Fruit fly (Drosophila melanogaster): ENCODE data around the gene CG9705.

Gene CG9705

dm6 chr3L:16779704-16780173 is at the start of gene CG9705, which contains the start of gene mus302 (continued):
- no peak for TF ChIP-seq BtbVII (GFP tag; optimal IDR thresholded peaks at IDR 0.05)
- TF ChIP-seq bbx (GFP tag; IDR thresholded peaks at IDR 0.05; ENCODE audit: partially characterized antibody): no peak; the same call in 1 of the 2 replicates
- TF ChIP-seq rib (GFP tag; IDR thresholded peaks at IDR 0.05): no peak
- TF ChIP-seq D (optimal IDR thresholded peaks at IDR 0.05): no peak
- TF ChIP-seq D (GFP tag; optimal IDR thresholded peaks at IDR 0.05): no peak
- peak; percentile 26 for TF ChIP-seq zfh2 (GFP tag; optimal IDR thresholded peaks at IDR 0.05)
- peak; percentile 26 for TF ChIP-seq lbe (GFP tag; optimal IDR thresholded peaks at IDR 0.05)
- TF ChIP-seq pb (GFP tag; optimal IDR thresholded peaks at IDR 0.05): no peak
- no peak for TF ChIP-seq wor (GFP tag; IDR thresholded peaks at IDR 0.05)
- no peak for TF ChIP-seq Kr (GFP tag; optimal IDR thresholded peaks at IDR 0.05)
- no peak; the same call in none of the 2 replicates for TF ChIP-seq Bgb (GFP tag; IDR thresholded peaks at IDR 0.05; ENCODE audit: partially characterized antibody)
- no peak for TF ChIP-seq CG8089 (GFP tag; optimal IDR thresholded peaks at IDR 0.05)
- TF ChIP-seq Opbp (GFP tag; IDR thresholded peaks at IDR 0.05; ENCODE audit: partially characterized antibody): peak; percentile 7; the same call in 2 of the 3 replicates
- no peak for TF ChIP-seq Fer1 (GFP tag; optimal IDR thresholded peaks at IDR 0.05)
- peak; percentile 48 for TF ChIP-seq az2 (GFP tag; optimal IDR thresholded peaks at IDR 0.05)
- 0 out of 2 replicates have a peak, but pooled peaks have one; percentile 15 for TF ChIP-seq CG7372 (GFP tag; IDR thresholded peaks at IDR 0.05)
- peak; percentile 12 for TF ChIP-seq CG10543 (GFP tag; optimal IDR thresholded peaks at IDR 0.05)
- 0 out of 2 replicates have a peak, but pooled peaks have one; percentile 27 for TF ChIP-seq CG14014 (GFP tag; IDR thresholded peaks at IDR 0.05)
- TF ChIP-seq HHEX (GFP tag; optimal IDR thresholded peaks at IDR 0.05): no peak
- peak; percentile 46 for TF ChIP-seq Hsf (GFP tag; optimal IDR thresholded peaks at IDR 0.05)
- TF ChIP-seq ham (GFP tag; IDR thresholded peaks at IDR 0.05): no peak
- peak; percentile 69 for TF ChIP-seq CG2678 (tag; optimal IDR thresholded peaks at IDR 0.05)
- no peak for TF ChIP-seq chinmo (GFP tag; IDR thresholded peaks at IDR 0.05; ENCODE audit: partially characterized antibody)
- peak; percentile 87 for TF ChIP-seq row (GFP tag; IDR thresholded peaks at IDR 0.05)
- TF ChIP-seq CG6683 (GFP tag; optimal IDR thresholded peaks at IDR 0.05): no peak
- TF ChIP-seq CG30431 (GFP tag; optimal IDR thresholded peaks at IDR 0.05): no peak
- no peak for TF ChIP-seq run (tag; optimal IDR thresholded peaks at IDR 0.05)
- TF ChIP-seq Dll (GFP tag; IDR thresholded peaks at IDR 0.05; ENCODE audit: partially characterized antibody): peak; percentile 84
- no peak for TF ChIP-seq CG10431 (GFP tag; optimal IDR thresholded peaks at IDR 0.05)
- no peak for TF ChIP-seq CG17328 (GFP tag; IDR thresholded peaks at IDR 0.05)
- TF ChIP-seq CG8765 (GFP tag; IDR thresholded peaks at IDR 0.05): no peak
- peak; percentile 73 for TF ChIP-seq CG9932 (GFP tag; IDR thresholded peaks at IDR 0.05)
- TF ChIP-seq CG10267 (tag; optimal IDR thresholded peaks at IDR 0.05): peak; percentile 69
- TF ChIP-seq CG6791 (GFP tag; IDR thresholded peaks at IDR 0.05; ENCODE audit: partially characterized antibody): no peak; the same call in 2 of the 3 replicates
- peak; percentile 14 to 26 for TF ChIP-seq Pdp1 (GFP tag; optimal IDR thresholded peaks at IDR 0.05)
- no peak for TF ChIP-seq crol (GFP tag; IDR thresholded peaks at IDR 0.05)
- no peak for TF ChIP-seq CG15269 (tag; optimal IDR thresholded peaks at IDR 0.05)
- TF ChIP-seq hth (optimal IDR thresholded peaks at IDR 0.05): no peak
- no peak; the same call in 1 of the 2 replicates for TF ChIP-seq MBD-R2 (GFP tag; IDR thresholded peaks at IDR 0.05)
- TF ChIP-seq tup (GFP tag; optimal IDR thresholded peaks at IDR 0.05): no peak
- peak; percentile 41; the same call in 2 of the 3 replicates for TF ChIP-seq Aef1 (GFP tag; IDR thresholded peaks at IDR 0.05)
- no peak for TF ChIP-seq Atf3 (GFP tag; optimal IDR thresholded peaks at IDR 0.05)
- no peak for TF ChIP-seq Side (GFP tag; optimal IDR thresholded peaks at IDR 0.05)
- peak; percentile 30 for TF ChIP-seq mam (GFP tag; optimal IDR thresholded peaks at IDR 0.05)
- no peak for TF ChIP-seq gcm2 (GFP tag; optimal IDR thresholded peaks at IDR 0.05)
- TF ChIP-seq CG7987 (GFP tag; optimal IDR thresholded peaks at IDR 0.05): no peak
- no peak for TF ChIP-seq Mes4 (GFP tag; optimal IDR thresholded peaks at IDR 0.05)
- TF ChIP-seq Ada2b (GFP tag; IDR thresholded peaks at IDR 0.05): peak; percentile 36; the same call in 1 of the 2 replicates
- 0 out of 3 replicates have a peak, but pooled peaks have one; percentile 26 for TF ChIP-seq H15 (GFP tag; IDR thresholded peaks at IDR 0.05)
- no peak for TF ChIP-seq mld (GFP tag; IDR thresholded peaks at IDR 0.05; ENCODE audit: partially characterized antibody)
- TF ChIP-seq Spps (tag; optimal IDR thresholded peaks at IDR 0.05): no peak

Measured in whole organism, embryonic.